Worm (Caenorhabditis elegans) whole organism, L4 larva: ENCODE results near the gene F37C12.14.

Source experiments
- D1046.2 ChIP-seq: fragments of 200-800 bp; sonication (Bioruptor generic); IDR thresholded peaks from 2 replicates; pipeline ENCODE4 v1.3.6; 2022; ENCODE audit warnings: missing genetic modification characterization, missing compliant biosample characterization
- F10B5.3 ChIP-seq: sonication (generic microtip); optimal IDR thresholded peaks from 2 replicates; lab custom pipeline; 2016; ENCODE audit warnings: mild to moderate bottlenecking, missing genetic modification characterization, missing compliant biosample characterization
- F49E8.2 ChIP-seq: sonication (generic microtip); optimal IDR thresholded peaks from 2 replicates; lab custom pipeline; 2016; ENCODE audit warnings: missing compliant biosample characterization, mild to moderate bottlenecking, missing genetic modification characterization, borderline replicate concordance
- R02D3.7 ChIP-seq: fragments of 150-350 bp; sonication (generic microtip); optimal IDR thresholded peaks from 3 replicates; lab custom pipeline; 2014; ENCODE audit warnings: missing biosample characterization, missing genetic modification characterization
- T20F7.1 ChIP-seq: fragments of 200-800 bp; sonication (Bioruptor generic); optimal IDR thresholded peaks from 2 replicates; lab custom pipeline; 2018; ENCODE audit warnings: mild to moderate bottlenecking, missing genetic modification characterization, missing compliant biosample characterization
- Y48G9A.11 ChIP-seq: fragments of 200-800 bp; sonication (Bioruptor generic); IDR thresholded peaks from 2 replicates; pipeline ENCODE4 v1.3.6; 2022; ENCODE audit warnings: missing genetic modification reagents, missing genetic modification characterization, missing compliant biosample characterization
- Y5F2A.4 ChIP-seq: fragments of 200-800 bp; sonication (Bioruptor generic); optimal IDR thresholded peaks from 2 replicates; lab custom pipeline; 2018; ENCODE audit warnings: mild to moderate bottlenecking, missing genetic modification characterization, missing compliant biosample characterization
- Y75B8A.6 ChIP-seq: fragments of 200-800 bp; sonication (Bioruptor generic); IDR thresholded peaks from 2 replicates; pipeline ENCODE4 v1.3.6; 2022; ENCODE audit warnings: missing genetic modification reagents, missing genetic modification characterization, missing compliant biosample characterization
- ZK337.2 ChIP-seq: fragments of 200-800 bp; sonication (Bioruptor generic); IDR thresholded peaks from 2 replicates; pipeline ENCODE4 v1.3.6; 2022; ENCODE audit warnings: missing genetic modification reagents, missing genetic modification characterization, missing compliant biosample characterization
- aha-1 ChIP-seq: fragments of 150-350 bp; peaks from one replicate; lab custom pipeline; 2014; ENCODE audit warnings: missing biosample characterization, missing genetic modification characterization
- aly-2 ChIP-seq: sonication (generic microtip); optimal IDR thresholded peaks from 2 replicates; lab custom pipeline; 2018; ENCODE audit warnings: missing biosample characterization, missing genetic modification characterization
- attf-4 ChIP-seq: sonication (generic microtip); optimal IDR thresholded peaks from 3 replicates; lab custom pipeline; 2017; ENCODE audit warnings: missing biosample characterization, missing genetic modification characterization
- ceh-32 ChIP-seq: sonication (generic microtip); optimal IDR thresholded peaks from 2 replicates; lab custom pipeline; 2016; ENCODE audit warnings: mild to moderate bottlenecking, missing genetic modification characterization, missing compliant biosample characterization; ENCODE audit not compliant: poor library complexity
- ceh-62 ChIP-seq: sonication (generic microtip); optimal IDR thresholded peaks from 2 replicates; lab custom pipeline; 2017; ENCODE audit warnings: missing biosample characterization, missing genetic modification characterization
- ceh-82 ChIP-seq: sonication (generic microtip); optimal IDR thresholded peaks from 2 replicates; lab custom pipeline; 2017; ENCODE audit warnings: missing biosample characterization, missing genetic modification characterization
- cey-2 ChIP-seq: sonication (generic microtip); optimal IDR thresholded peaks from 3 replicates; lab custom pipeline; 2017; ENCODE audit warnings: missing genetic modification characterization, mild to moderate bottlenecking, missing compliant biosample characterization, antibody characterized with exemption, borderline replicate concordance; ENCODE audit not compliant: insufficient read depth
- daf-19 ChIP-seq: fragments of 200-800 bp; sonication (Bioruptor generic); conservative IDR thresholded peaks from 2 replicates; pipeline ENCODE4 v1.3.6; 2022; ENCODE audit warnings: missing genetic modification characterization, missing compliant biosample characterization
- daf-8 ChIP-seq: fragments of 200-800 bp; sonication (Bioruptor generic); IDR thresholded peaks from 2 replicates; pipeline ENCODE4 v1.3.6; 2022; ENCODE audit warnings: missing genetic modification characterization, missing compliant biosample characterization
- dpl-1 ChIP-seq: fragments of 150-350 bp; optimal IDR thresholded peaks from 2 replicates; lab custom pipeline; 2014; ENCODE audit warnings: missing biosample characterization, missing genetic modification reagents, missing genetic modification characterization
- duxl-1 ChIP-seq: sonication (generic microtip); optimal IDR thresholded peaks from 2 replicates; lab custom pipeline; 2016; ENCODE audit warnings: mild to moderate bottlenecking, missing genetic modification characterization, moderate library complexity, missing compliant biosample characterization; ENCODE audit not compliant: poor library complexity
- hif-1 ChIP-seq, 2 experiments: sonication (generic microtip); optimal IDR thresholded peaks; 2 replicates each; lab custom pipeline; 2016 to 2017; ENCODE audit warnings: missing compliant biosample characterization in 2 of 2, missing genetic modification characterization in 2 of 2, missing genetic modification reagents in 2 of 2, missing genotype in 2 of 2, mild to moderate bottlenecking in 1 of 2
- hmg-1.1 ChIP-seq: fragments of 200-800 bp; sonication (Bioruptor generic); IDR thresholded peaks from 2 replicates; pipeline ENCODE4 v1.3.6; 2022; ENCODE audit warnings: missing genetic modification reagents, missing genetic modification characterization, missing compliant biosample characterization
- jun-1 ChIP-seq: fragments of 150-350 bp; optimal IDR thresholded peaks from 2 replicates; lab custom pipeline; 2014; ENCODE audit warnings: missing biosample characterization, missing genetic modification reagents, missing genetic modification characterization
- lim-7 ChIP-seq: fragments of 200-800 bp; sonication (Bioruptor generic); IDR thresholded peaks from 2 replicates; pipeline ENCODE4 v1.3.6; 2022; ENCODE audit warnings: missing genetic modification characterization, missing compliant biosample characterization
- lin-1 ChIP-seq: fragments of 200-800 bp; sonication (Bioruptor generic); IDR thresholded peaks from 2 replicates; pipeline ENCODE4 v1.3.6; 2022; ENCODE audit warnings: missing genetic modification reagents, missing genetic modification characterization, missing compliant biosample characterization
- lin-29 ChIP-seq: fragments of 200-800 bp; sonication (Bioruptor generic); IDR thresholded peaks from 2 replicates; pipeline ENCODE4 v1.3.6; 2022; ENCODE audit warnings: missing genetic modification reagents, missing genetic modification characterization, missing compliant biosample characterization
- lin-39 ChIP-seq: fragments of 150-350 bp; optimal IDR thresholded peaks from 2 replicates; lab custom pipeline; 2014; ENCODE audit warnings: missing biosample characterization, missing genetic modification reagents, missing genetic modification characterization
- madf-5 ChIP-seq, 2 experiments: fragments of 200-800 bp; sonication (Bioruptor generic); IDR thresholded peaks; 2 replicates each; pipeline ENCODE4 v1.3.6; 2022; ENCODE audit warnings: missing compliant biosample characterization in 2 of 2, missing genetic modification characterization in 2 of 2
- mdl-1 ChIP-seq, 2 experiments: fragments of 150-350 bp in 1 of 2; sonication (generic microtip) in 1 of 2; optimal IDR thresholded peaks; 2 replicates each; lab custom pipeline; 2014 to 2017; ENCODE audit warnings: missing biosample characterization in 2 of 2, missing genetic modification characterization in 2 of 2
- mes-2 ChIP-seq: sonication (generic microtip); optimal IDR thresholded peaks from 2 replicates; lab custom pipeline; 2016; ENCODE audit warnings: missing genotype, mild to moderate bottlenecking, missing genetic modification characterization, missing compliant biosample characterization; ENCODE audit not compliant: poor library complexity, severe bottlenecking
- nhr-10 ChIP-seq: fragments of 150-350 bp; optimal IDR thresholded peaks from 2 replicates; lab custom pipeline; 2014; ENCODE audit warnings: missing biosample characterization, missing genetic modification characterization
- nhr-111 ChIP-seq: fragments of 200-800 bp; sonication (Bioruptor generic); optimal IDR thresholded peaks from 2 replicates; lab custom pipeline; 2018; ENCODE audit warnings: mild to moderate bottlenecking, missing genetic modification characterization, missing compliant biosample characterization
- nhr-237 ChIP-seq: sonication (generic microtip); optimal IDR thresholded peaks from 2 replicates; lab custom pipeline; 2017; ENCODE audit warnings: missing biosample characterization, missing genetic modification characterization
- nhr-25 ChIP-seq: sonication (generic microtip); optimal IDR thresholded peaks from 2 replicates; lab custom pipeline; 2017; ENCODE audit warnings: missing genetic modification characterization, mild to moderate bottlenecking, missing compliant biosample characterization, antibody characterized with exemption, moderate library complexity, borderline replicate concordance; ENCODE audit not compliant: insufficient read depth
- nhr-42 ChIP-seq: fragments of 200-800 bp; sonication (Bioruptor generic); IDR thresholded peaks from 2 replicates; pipeline ENCODE4 v1.3.6; 2022; ENCODE audit warnings: missing genetic modification characterization, missing compliant biosample characterization
- nhr-6 ChIP-seq: fragments of 150-350 bp; optimal IDR thresholded peaks from 2 replicates; lab custom pipeline; 2014; ENCODE audit warnings: missing biosample characterization, missing genetic modification characterization
- nhr-76 ChIP-seq: fragments of 150-350 bp; optimal IDR thresholded peaks from 2 replicates; lab custom pipeline; 2014; ENCODE audit warnings: missing biosample characterization, missing genetic modification characterization
- nhr-77 ChIP-seq: fragments of 150-350 bp; optimal IDR thresholded peaks from 2 replicates; lab custom pipeline; 2014; ENCODE audit warnings: missing biosample characterization, missing genetic modification characterization
- rbr-2 ChIP-seq: sonication (generic microtip); optimal IDR thresholded peaks from 2 replicates; lab custom pipeline; 2016; ENCODE audit warnings: missing genotype, missing genetic modification characterization, missing compliant biosample characterization
- sdz-12 ChIP-seq: fragments of 200-800 bp; sonication (Bioruptor generic); optimal IDR thresholded peaks from 2 replicates; lab custom pipeline; 2018; ENCODE audit warnings: mild to moderate bottlenecking, missing genetic modification characterization, missing compliant biosample characterization
- snpc-1.2 ChIP-seq: fragments of 200-800 bp; sonication (Bioruptor generic); IDR thresholded peaks from 2 replicates; pipeline ENCODE4 v1.3.6; 2022; ENCODE audit warnings: missing genetic modification reagents, missing genetic modification characterization, missing compliant biosample characterization
- spr-1 ChIP-seq: sonication (generic microtip); optimal IDR thresholded peaks from 2 replicates; lab custom pipeline; 2016; ENCODE audit warnings: mild to moderate bottlenecking, missing genetic modification characterization, missing compliant biosample characterization
- spr-3 ChIP-seq: fragments of 200-800 bp; sonication (Bioruptor generic); optimal IDR thresholded peaks from 2 replicates; lab custom pipeline; 2018; ENCODE audit warnings: mild to moderate bottlenecking, missing genetic modification characterization, missing compliant biosample characterization
- tag-97 ChIP-seq: fragments of 200-800 bp; sonication (Bioruptor generic); IDR thresholded peaks from 2 replicates; pipeline ENCODE4 v1.3.6; 2022; ENCODE audit warnings: missing genetic modification characterization, missing compliant biosample characterization
- unc-39 ChIP-seq: sonication (generic microtip); optimal IDR thresholded peaks from 2 replicates; lab custom pipeline; 2017; ENCODE audit warnings: missing biosample characterization, missing genetic modification characterization
- unc-62 ChIP-seq, 3 experiments: fragments of 150-350 bp in 1 of 3; sonication (generic microtip); optimal IDR thresholded peaks in 2 of 3; peaks in 1 of 3; 1 replicate in 1 of 3; 2 replicates in 2 of 3; lab custom pipeline; 2014 to 2017; ENCODE audit warnings: missing biosample characterization in 3 of 3, missing genetic modification characterization in 3 of 3, missing genetic modification reagents in 3 of 3, missing genotype in 1 of 3
- vab-7 ChIP-seq: fragments of 200-800 bp; sonication (Bioruptor generic); IDR thresholded peaks from 2 replicates; pipeline ENCODE4 v1.3.6; 2022; ENCODE audit warnings: missing genetic modification reagents, missing genetic modification characterization, missing compliant biosample characterization
- ztf-11 ChIP-seq: fragments of 150-350 bp; optimal IDR thresholded peaks from 2 replicates; lab custom pipeline; 2014; ENCODE audit warnings: missing biosample characterization, missing genetic modification characterization
- ztf-7 ChIP-seq: fragments of 150-350 bp; optimal IDR thresholded peaks from 2 replicates; lab custom pipeline; 2014; ENCODE audit warnings: missing biosample characterization, missing genetic modification characterization

F37C12.14 gene

ce11 chrIII:7179538-7180301 lies 5.7 kb downstream of the F37C12.14 start, which contains the start of the genes rps-14 and rpl-36:
rps-14 (minus strand) TSS chrIII:7179588.
rpl-36 (plus strand) TSS chrIII:7180251.
- TF ChIP-seq spr-1 (tag; lab: Kevin White, UChicago) (peak; percentile 65), rbr-2 (tag; lab: Kevin White, UChicago) (peak; percentile 81), nhr-25 (tag; lab: Kevin White, UChicago) (peak; percentile 62), spr-3 (GFP tag; lab: Kevin White, UChicago) (peak; percentile 16), R02D3.7 (tag; lab: Kevin White, UChicago) (no peak), hif-1 (tag; optimal IDR thresholded peaks at IDR 0.05; lab: Kevin White, UChicago) (peak in 1 of 2 experiments; percentile 64), aly-2 (tag; lab: Kevin White, UChicago) (no peak), cey-2 (no peak), nhr-10 (no peak), vab-7 (GFP tag; lab: Robert Waterston, UW) (no peak), ztf-7 (tag; lab: Kevin White, UChicago) (peak; percentile 75), dpl-1 (peak; percentile 89), lin-1 (GFP tag; lab: Robert Waterston, UW) (no peak), unc-62 (GFP tag; optimal IDR thresholded peaks at IDR 0.05 in 1 of 2; lab: Kevin White, UChicago) (no peak), unc-62 (tag; optimal IDR thresholded peaks at IDR 0.05; lab: Kevin White, UChicago) (no peak), lim-7 (GFP tag; lab: Robert Waterston, UW) (no peak), duxl-1 (peak; percentile 76), lin-29 (peak; percentile 12; the same call in 1 of the 2 replicates), nhr-42 (GFP tag; lab: Robert Waterston, UW) (peak; percentile 53; the same call in 1 of the 2 replicates), ceh-32 (tag; lab: Kevin White, UChicago) (no peak), nhr-76 (no peak), nhr-6 (tag; lab: Kevin White, UChicago) (peak; percentile 86), ztf-11 (tag; lab: Kevin White, UChicago) (no peak), Y75B8A.6 (GFP tag; lab: Robert Waterston, UW) (no peak), attf-4 (no peak), madf-5 (GFP tag; IDR thresholded peaks at IDR 0.05; lab: Robert Waterston, UW) (no peak), sdz-12 (GFP tag; lab: Kevin White, UChicago) (no peak), mes-2 (tag; lab: Kevin White, UChicago) (peak; percentile 92), daf-19 (GFP tag; lab: Robert Waterston, UW) (no peak), ceh-62 (tag; lab: Kevin White, UChicago) (no peak), nhr-237 (no peak), hmg-1.1 (GFP tag; lab: Robert Waterston, UW) (peak; percentile 62; the same call in 1 of the 2 replicates), ZK337.2 (GFP tag; lab: Robert Waterston, UW) (no peak), Y5F2A.4 (GFP tag; lab: Kevin White, UChicago) (no peak), aha-1 (tag; lab: Kevin White, UChicago) (peak; percentile 98), snpc-1.2 (GFP tag; lab: Robert Waterston, UW) (0 out of 2 replicates have a peak, but pooled peaks have one; percentile 9), nhr-111 (GFP tag; lab: Kevin White, UChicago) (no peak), unc-39 (tag; lab: Kevin White, UChicago) (no peak), daf-8 (GFP tag; lab: Robert Waterston, UW) (no peak), Y48G9A.11 (GFP tag; lab: Robert Waterston, UW) (no peak), mdl-1 (tag; optimal IDR thresholded peaks at IDR 0.05; lab: Kevin White, UChicago) (peak in 1 of 2 experiments; percentile 16), T20F7.1 (GFP tag; lab: Kevin White, UChicago) (peak; percentile 90), jun-1 (tag; lab: Kevin White, UChicago) (peak; percentile 21), lin-39 (tag; lab: Kevin White, UChicago) (no peak), F49E8.2 (tag; lab: Kevin White, UChicago) (no peak), D1046.2 (GFP tag; lab: Robert Waterston, UW) (no peak), tag-97 (GFP tag; lab: Robert Waterston, UW) (no peak), ceh-82 (tag; lab: Kevin White, UChicago) (no peak), F10B5.3 (tag; lab: Kevin White, UChicago) (no peak), nhr-77 (tag; lab: Kevin White, UChicago) (peak; percentile 94)
